Fruit fly (Drosophila melanogaster): ENCODE results near the gene Hipk.

Hipk gene

DNA sequence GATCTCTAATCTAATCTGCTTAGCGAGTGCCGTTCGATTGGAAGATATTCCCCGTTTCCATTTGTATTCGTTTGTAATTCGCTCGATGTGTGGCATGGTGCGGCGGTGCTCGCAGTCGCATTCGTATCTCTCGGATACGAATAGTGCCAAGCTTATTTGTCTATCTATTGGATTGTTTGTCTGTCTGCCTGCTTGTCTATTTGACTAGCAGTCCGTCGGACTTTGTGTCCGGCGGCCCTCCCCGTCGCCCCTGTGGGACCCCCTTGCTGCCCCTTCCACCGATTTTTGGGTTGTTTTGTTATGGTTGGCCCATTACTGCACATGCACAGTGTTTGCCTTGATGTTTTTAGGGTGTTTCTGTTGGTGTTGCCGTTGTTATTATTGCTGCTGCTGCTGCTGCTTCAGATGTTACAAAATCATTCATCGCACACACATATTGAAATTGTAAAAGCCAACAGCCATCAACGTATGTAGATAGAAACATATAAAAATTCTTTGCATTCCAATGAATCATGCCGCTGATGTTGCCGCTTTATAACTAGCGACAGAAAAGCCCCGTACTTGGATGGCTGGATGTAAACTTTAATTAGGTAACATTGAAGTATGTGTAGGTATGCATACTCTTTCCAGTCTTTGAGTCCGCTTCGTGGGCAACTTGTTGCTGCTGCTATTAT lies 72.0 kb downstream of the Hipk start (continued):
- TF ChIP-seq CG12236 (GFP tag; optimal IDR thresholded peaks at IDR 0.05) (no peak), cato (GFP tag; optimal IDR thresholded peaks at IDR 0.05; ENCODE audit: borderline replicate concordance) (no peak), CG3995 (GFP tag; optimal IDR thresholded peaks at IDR 0.05) (no peak), ase (GFP tag; IDR thresholded peaks at IDR 0.05) (peak; percentile 39; the same call in 1 of the 3 replicates), CG12659 (GFP tag; optimal IDR thresholded peaks at IDR 0.05) (no peak), sens (GFP tag) (no peak), CG10565 (GFP tag; optimal IDR thresholded peaks at IDR 0.05) (no peak), tio (GFP tag; optimal IDR thresholded peaks at IDR 0.05) (no peak), CrebB (tag; optimal IDR thresholded peaks at IDR 0.05) (peak; percentile 15), CG8765 (GFP tag; IDR thresholded peaks at IDR 0.05) (no peak), lbe (GFP tag; optimal IDR thresholded peaks at IDR 0.05) (no peak), CG12219 (GFP tag; optimal IDR thresholded peaks at IDR 0.05) (no peak), CG8388 (GFP tag; optimal IDR thresholded peaks at IDR 0.05) (no peak), ERR (GFP tag; optimal IDR thresholded peaks at IDR 0.05) (no peak), CG10959 (GFP tag; IDR thresholded peaks at IDR 0.05) (no peak), CG16863 (GFP tag; optimal IDR thresholded peaks at IDR 0.05) (no peak), pan (optimal IDR thresholded peaks at IDR 0.05) (no peak), pan (GFP tag; optimal IDR thresholded peaks at IDR 0.05 in 1 of 2, IDR thresholded peaks at IDR 0.05 in 1 of 2) (peak in 1 of 2 experiments; percentile 53), CG11093 (GFP tag; IDR thresholded peaks at IDR 0.05) (no peak), CG13123 (GFP tag; optimal IDR thresholded peaks at IDR 0.05) (peak; percentile 9), zf30C (GFP tag; optimal IDR thresholded peaks at IDR 0.05) (no peak), trem (tag; optimal IDR thresholded peaks at IDR 0.05) (no peak), phol (tag; optimal IDR thresholded peaks at IDR 0.05) (no peak), kay (GFP tag; optimal IDR thresholded peaks at IDR 0.05) (no peak), CTCF (GFP tag; optimal IDR thresholded peaks at IDR 0.05) (no peak), Neu2 (GFP tag; optimal IDR thresholded peaks at IDR 0.05; ENCODE audit: borderline replicate concordance) (no peak), Opbp (GFP tag; IDR thresholded peaks at IDR 0.05; ENCODE audit: partially characterized antibody) (peak; percentile 36; the same call in 1 of the 3 replicates), CG17802 (tag; optimal IDR thresholded peaks at IDR 0.05) (no peak), CG7556 (GFP tag; optimal IDR thresholded peaks at IDR 0.05) (no peak), HLH54F (GFP tag; optimal IDR thresholded peaks at IDR 0.05) (no peak), CG2889 (GFP tag; IDR thresholded peaks at IDR 0.05) (no peak), CG14441 (GFP tag; IDR thresholded peaks at IDR 0.05) (peak; percentile 25; the same call in 1 of the 2 replicates), CG10462 (GFP tag; optimal IDR thresholded peaks at IDR 0.05) (no peak), CG12769 (tag; optimal IDR thresholded peaks at IDR 0.05) (peak; percentile 93), sima (GFP tag; optimal IDR thresholded peaks at IDR 0.05) (no peak), Nf-YB (GFP tag; optimal IDR thresholded peaks at IDR 0.05) (peak; percentile 22), CG10366 (GFP tag; IDR thresholded peaks at IDR 0.05) (no peak; the same call in 1 of the 2 replicates)

DNA sequence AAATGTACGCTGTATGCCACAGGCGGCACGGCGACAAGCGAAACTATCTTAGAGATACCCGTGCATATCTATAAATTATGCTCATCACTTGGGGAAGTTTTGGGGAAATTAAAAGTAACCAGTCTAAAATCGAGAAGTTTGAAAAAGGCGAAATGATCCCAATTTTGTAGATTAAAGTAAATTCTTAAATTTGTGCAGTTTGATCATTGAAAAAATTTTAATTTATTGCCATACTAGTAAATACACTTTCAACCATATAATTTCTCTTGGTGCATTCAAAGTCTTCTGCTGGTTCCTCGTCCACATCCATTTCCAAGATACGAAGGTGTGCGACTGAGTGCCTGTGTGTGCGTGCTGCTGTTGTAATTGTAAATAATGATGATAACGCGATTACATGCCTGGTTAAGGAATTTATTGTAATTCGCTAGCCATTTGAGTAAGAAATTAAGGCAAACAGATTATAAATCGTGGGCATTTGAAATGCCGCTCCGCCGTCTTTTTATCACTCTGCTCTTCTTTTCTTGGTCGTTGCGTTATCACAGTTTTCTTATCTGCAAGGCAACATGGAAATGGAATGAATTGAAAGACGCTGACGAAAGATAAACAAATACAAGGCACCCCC lies 72.7 kb downstream of the Hipk start:
- TF ChIP-seq Xrp1 (GFP tag; IDR thresholded peaks at IDR 0.05) (peak; percentile 92), sisA (GFP tag; IDR thresholded peaks at IDR 0.05) (peak; percentile 82), CG9437 (GFP tag; optimal IDR thresholded peaks at IDR 0.05) (peak; percentile 83), CG7745 (tag; optimal IDR thresholded peaks at IDR 0.05) (no peak), Hmx (GFP tag; optimal IDR thresholded peaks at IDR 0.05) (peak; percentile 29), CG8765 (GFP tag; IDR thresholded peaks at IDR 0.05) (no peak; the same call in 1 of the 2 replicates), CG4854 (GFP tag; optimal IDR thresholded peaks at IDR 0.05) (peak; percentile 57), CG6175 (GFP tag; IDR thresholded peaks at IDR 0.05) (0 out of 3 replicates have a peak, but pooled peaks have one; percentile 9), CG17568 (GFP tag; optimal IDR thresholded peaks at IDR 0.05) (peak; percentile 72), CG11696 (GFP tag; IDR thresholded peaks at IDR 0.05) (peak; percentile 79), lola (GFP tag; optimal IDR thresholded peaks at IDR 0.05) (peak in 1 of 3 experiments; percentile 87), Neu2 (GFP tag; optimal IDR thresholded peaks at IDR 0.05; ENCODE audit: borderline replicate concordance) (no peak), CG1647 (GFP tag; optimal IDR thresholded peaks at IDR 0.05) (peak; percentile 74), CG10654 (GFP tag; optimal IDR thresholded peaks at IDR 0.05) (peak; percentile 85), Tbp (GFP tag; optimal IDR thresholded peaks at IDR 0.05) (no peak), bsh (GFP tag; optimal IDR thresholded peaks at IDR 0.05) (peak; percentile 40 to 93)

All from whole organism, embryonic.